Fruit fly (Drosophila melanogaster) Kc167 (cell line): ENCODE results near the gene CG32040.

Experiments used
- Myc ChIP-seq: fragments of >200 bp; optimal IDR thresholded peaks from 2 replicates; lab custom pipeline; 2017; ENCODE audit warnings: missing external identifiers
- Sin3A ChIP-seq: fragments of >200 bp; optimal IDR thresholded peaks from 2 replicates; lab custom pipeline; 2018; ENCODE audit warnings: missing external identifiers
- h ChIP-seq: fragments of >200 bp; optimal IDR thresholded peaks from 3 replicates; lab custom pipeline; 2018; ENCODE audit warnings: missing external identifiers
- insv ChIP-seq: fragments of >200 bp; optimal IDR thresholded peaks from 3 replicates; lab custom pipeline; 2018; ENCODE audit warnings: missing external identifiers
- psq ChIP-seq: fragments of >200 bp; optimal IDR thresholded peaks from 2 replicates; lab custom pipeline; 2017; ENCODE audit warnings: missing external identifiers
- ttk ChIP-seq: sonication (Bioruptor generic); optimal IDR thresholded peaks from 2 replicates; lab custom pipeline; 2017; ENCODE audit warnings: missing external identifiers

DNA sequence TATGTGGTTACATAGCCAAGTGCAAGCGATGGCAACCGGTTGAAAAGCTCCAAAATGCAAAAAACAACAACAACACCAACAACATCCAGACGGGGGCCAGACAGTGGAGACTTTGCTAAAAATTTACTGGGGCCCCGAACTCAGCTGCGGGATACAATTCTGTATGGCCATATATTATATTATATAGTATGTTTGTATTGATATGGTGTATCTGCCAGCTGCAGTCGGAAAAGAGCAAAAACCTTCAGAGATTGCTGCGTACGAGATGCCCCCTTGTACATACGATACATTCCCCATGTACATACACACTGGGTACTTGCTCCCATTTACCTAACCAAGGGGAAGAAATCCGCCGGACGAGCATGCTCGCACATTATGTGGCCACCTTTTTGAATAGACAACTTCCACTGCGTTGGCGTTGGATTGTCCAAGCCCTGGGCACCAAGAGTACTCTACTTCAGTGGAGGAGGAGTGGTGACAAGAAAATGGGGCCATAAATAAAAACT is 26.6 kb downstream of the CG32040 start:
- TF ChIP-seq Sin3A (lab: Kevin White, UChicago) (no peak), psq (lab: Kevin White, UChicago) (no peak), insv (lab: Kevin White, UChicago) (no peak), h (lab: Kevin White, UChicago) (no peak), ttk (lab: Kevin White, UChicago) (no peak), Myc (lab: Kevin White, UChicago) (no peak)
